Worm (Caenorhabditis elegans) whole organism, late embryonic: ENCODE results near the gene Y45G5AM.5.

Experiments used
- C08G9.2 ChIP-seq: sonication (generic microtip); optimal IDR thresholded peaks from 2 replicates; lab custom pipeline; 2016; ENCODE audit warnings: mild to moderate bottlenecking, missing genetic modification characterization, moderate library complexity, missing compliant biosample characterization
- C38D4.7 ChIP-seq: fragments of 200-800 bp; sonication (Bioruptor generic); optimal IDR thresholded peaks from 2 replicates; lab custom pipeline; 2018; ENCODE audit warnings: mild to moderate bottlenecking, missing genetic modification characterization, moderate library complexity, missing compliant biosample characterization
- K09A11.1 ChIP-seq: sonication (generic microtip); optimal IDR thresholded peaks from 2 replicates; lab custom pipeline; 2017; ENCODE audit warnings: antibody characterized with exemption, mild to moderate bottlenecking, missing genetic modification characterization, missing compliant biosample characterization; ENCODE audit not compliant: insufficient read depth
- ahr-1 ChIP-seq: sonication (generic microtip); optimal IDR thresholded peaks from 2 replicates; lab custom pipeline; 2016; ENCODE audit warnings: missing genetic modification characterization, missing compliant biosample characterization
- ceh-14 ChIP-seq: sonication (generic microtip); optimal IDR thresholded peaks from 2 replicates; lab custom pipeline; 2016; ENCODE audit warnings: missing genotype, missing genetic modification characterization, missing compliant biosample characterization
- ceh-18 ChIP-seq: sonication (generic microtip); optimal IDR thresholded peaks from 2 replicates; lab custom pipeline; 2016; ENCODE audit warnings: missing genetic modification characterization, missing compliant biosample characterization
- ceh-19 ChIP-seq: fragments of 200-800 bp; sonication (Bioruptor generic); optimal IDR thresholded peaks from 2 replicates; lab custom pipeline; 2018; ENCODE audit warnings: mild to moderate bottlenecking, missing genetic modification characterization, missing compliant biosample characterization
- ceh-2 ChIP-seq: sonication (generic microtip); optimal IDR thresholded peaks from 2 replicates; lab custom pipeline; 2016; ENCODE audit warnings: missing genotype, missing genetic modification characterization, missing compliant biosample characterization
- ceh-24 ChIP-seq: sonication (generic microtip); optimal IDR thresholded peaks from 2 replicates; lab custom pipeline; 2016; ENCODE audit warnings: mild to moderate bottlenecking, missing genetic modification characterization, missing compliant biosample characterization
- ceh-30 ChIP-seq: fragments of 150-350 bp; optimal IDR thresholded peaks from 2 replicates; lab custom pipeline; 2014; ENCODE audit warnings: missing biosample characterization, missing genetic modification characterization
- ceh-31 ChIP-seq: sonication (generic microtip); optimal IDR thresholded peaks from 2 replicates; lab custom pipeline; 2016; ENCODE audit warnings: missing genetic modification characterization, missing compliant biosample characterization
- ceh-34 ChIP-seq: sonication (generic microtip); optimal IDR thresholded peaks from 2 replicates; lab custom pipeline; 2016; ENCODE audit warnings: mild to moderate bottlenecking, missing genetic modification characterization, missing compliant biosample characterization
- ceh-45 ChIP-seq: fragments of 200-800 bp; sonication (Bioruptor generic); IDR thresholded peaks from 2 replicates; pipeline ENCODE4 v1.3.6; 2022; ENCODE audit warnings: missing genetic modification reagents, missing genetic modification characterization, missing compliant biosample characterization
- ceh-48 ChIP-seq: sonication (generic microtip); optimal IDR thresholded peaks from 2 replicates; lab custom pipeline; 2016; ENCODE audit warnings: missing genetic modification characterization, inconsistent platforms, missing compliant biosample characterization
- ceh-6 ChIP-seq: fragments of 200-800 bp; sonication (Bioruptor generic); optimal IDR thresholded peaks from 2 replicates; lab custom pipeline; 2018; ENCODE audit warnings: mild to moderate bottlenecking, missing genetic modification characterization, missing compliant biosample characterization
- ceh-9 ChIP-seq: sonication (generic microtip); optimal IDR thresholded peaks from 2 replicates; lab custom pipeline; 2016; ENCODE audit warnings: mild to moderate bottlenecking, missing genetic modification characterization, inconsistent platforms, missing compliant biosample characterization
- che-1 ChIP-seq: sonication (generic microtip); optimal IDR thresholded peaks from 2 replicates; lab custom pipeline; 2016; ENCODE audit warnings: mild to moderate bottlenecking, missing genetic modification characterization, missing compliant biosample characterization
- dmd-4 ChIP-seq: sonication (generic microtip); optimal IDR thresholded peaks from 2 replicates; lab custom pipeline; 2016; ENCODE audit warnings: borderline replicate concordance, missing genetic modification characterization, missing compliant biosample characterization
- dve-1 ChIP-seq: sonication (generic microtip); optimal IDR thresholded peaks from 2 replicates; lab custom pipeline; 2017; ENCODE audit warnings: antibody characterized with exemption, mild to moderate bottlenecking, missing genetic modification characterization, missing compliant biosample characterization
- elt-2 ChIP-seq: sonication (generic microtip); optimal IDR thresholded peaks from 2 replicates; lab custom pipeline; 2016; ENCODE audit warnings: missing genetic modification reagents, missing genetic modification characterization, missing compliant biosample characterization
- ets-4 ChIP-seq: sonication (generic microtip); optimal IDR thresholded peaks from 2 replicates; lab custom pipeline; 2016; ENCODE audit warnings: missing genetic modification characterization, missing compliant biosample characterization
- eyg-1 ChIP-seq: sonication (generic microtip); optimal IDR thresholded peaks from 2 replicates; lab custom pipeline; 2016; ENCODE audit warnings: missing genotype, missing genetic modification characterization, missing compliant biosample characterization
- fkh-6 ChIP-seq: sonication (generic microtip); optimal IDR thresholded peaks from 2 replicates; lab custom pipeline; 2016; ENCODE audit warnings: missing genetic modification characterization, missing compliant biosample characterization
- gmeb-2 ChIP-seq: sonication (generic microtip); optimal IDR thresholded peaks from 2 replicates; lab custom pipeline; 2016; ENCODE audit warnings: missing genetic modification characterization, inconsistent platforms, missing compliant biosample characterization
- hlh-13 ChIP-seq: fragments of 200-800 bp; sonication (Bioruptor generic); optimal IDR thresholded peaks from 2 replicates; lab custom pipeline; 2018; ENCODE audit warnings: mild to moderate bottlenecking, missing genetic modification characterization, missing compliant biosample characterization
- hlh-30 ChIP-seq: sonication (generic microtip); optimal IDR thresholded peaks from 2 replicates; lab custom pipeline; 2017; ENCODE audit warnings: antibody characterized with exemption, missing genetic modification characterization, missing compliant biosample characterization; ENCODE audit not compliant: insufficient read depth
- hlh-6 ChIP-seq: sonication (generic microtip); optimal IDR thresholded peaks from 2 replicates; lab custom pipeline; 2016; ENCODE audit warnings: missing genotype, missing genetic modification characterization, missing compliant biosample characterization
- lim-6 ChIP-seq: sonication (generic microtip); optimal IDR thresholded peaks from 2 replicates; lab custom pipeline; 2016; ENCODE audit warnings: missing genetic modification characterization, missing compliant biosample characterization
- lin-11 ChIP-seq: fragments of 200-800 bp; sonication (Bioruptor generic); optimal IDR thresholded peaks from 2 replicates; lab custom pipeline; 2018; ENCODE audit warnings: mild to moderate bottlenecking, missing genetic modification characterization, missing compliant biosample characterization
- madf-2 ChIP-seq: sonication (generic microtip); optimal IDR thresholded peaks from 2 replicates; lab custom pipeline; 2017; ENCODE audit warnings: missing genetic modification characterization, missing compliant biosample characterization
- mec-3 ChIP-seq: sonication (generic microtip); optimal IDR thresholded peaks from 2 replicates; lab custom pipeline; 2016; ENCODE audit warnings: borderline replicate concordance, missing genetic modification characterization, missing compliant biosample characterization
- nhr-11 ChIP-seq: fragments of 150-350 bp; optimal IDR thresholded peaks from 2 replicates; lab custom pipeline; 2014; ENCODE audit warnings: missing biosample characterization, missing genetic modification characterization
- pag-3 ChIP-seq: sonication (generic microtip); optimal IDR thresholded peaks from 2 replicates; lab custom pipeline; 2016; ENCODE audit warnings: missing compliant biosample characterization, missing genetic modification characterization, borderline replicate concordance
- pat-9 ChIP-seq: fragments of 200-800 bp; sonication (Bioruptor generic); optimal IDR thresholded peaks from 2 replicates; lab custom pipeline; 2018; ENCODE audit warnings: mild to moderate bottlenecking, missing genetic modification characterization, moderate library complexity, missing compliant biosample characterization
- pha-4 ChIP-seq: fragments of 150-350 bp; optimal IDR thresholded peaks from 2 replicates; lab custom pipeline; 2018; ENCODE audit warnings: missing biosample characterization, missing genetic modification reagents, missing genetic modification characterization
- pros-1 ChIP-seq: fragments of 150-350 bp; optimal IDR thresholded peaks from 2 replicates; lab custom pipeline; 2014; ENCODE audit warnings: missing biosample characterization, missing genetic modification reagents, missing genetic modification characterization
- ref-2 ChIP-seq: sonication (generic microtip); optimal IDR thresholded peaks from 2 replicates; lab custom pipeline; 2016; ENCODE audit warnings: missing genetic modification characterization, missing compliant biosample characterization
- sdc-2 ChIP-seq: sonication (generic microtip); optimal IDR thresholded peaks from 2 replicates; lab custom pipeline; 2016; ENCODE audit warnings: missing genotype, missing genetic modification characterization, missing compliant biosample characterization
- sox-2 ChIP-seq: fragments of 200-800 bp; sonication (Bioruptor generic); IDR thresholded peaks from 2 replicates; pipeline ENCODE4 v1.3.6; 2022; ENCODE audit warnings: missing genetic modification reagents, missing genetic modification characterization, missing compliant biosample characterization
- sox-4 ChIP-seq: sonication (generic microtip); optimal IDR thresholded peaks from 2 replicates; lab custom pipeline; 2017; ENCODE audit warnings: mild to moderate bottlenecking, missing genetic modification characterization, inconsistent platforms, missing compliant biosample characterization
- tbx-2 ChIP-seq: sonication (generic microtip); optimal IDR thresholded peaks from 2 replicates; lab custom pipeline; 2016; ENCODE audit warnings: missing genetic modification characterization, missing compliant biosample characterization
- ttx-3 ChIP-seq: sonication (generic microtip); optimal IDR thresholded peaks from 2 replicates; lab custom pipeline; 2016; ENCODE audit warnings: missing genetic modification reagents, missing genetic modification characterization, missing compliant biosample characterization
- unc-3 ChIP-seq, 2 experiments: fragments of 200-800 bp in 1 of 2; sonication (Bioruptor generic) in 1 of 2; sonication (generic microtip) in 1 of 2; conservative IDR thresholded peaks in 1 of 2; optimal IDR thresholded peaks in 1 of 2; 2 replicates each; pipeline versions ENCODE4 v1.3.6 to Lab custom; 2016 to 2022; ENCODE audit warnings: missing compliant biosample characterization in 2 of 2, missing genetic modification characterization in 2 of 2, missing genetic modification reagents in 1 of 2
- unc-42 ChIP-seq: sonication (generic microtip); optimal IDR thresholded peaks from 2 replicates; lab custom pipeline; 2016; ENCODE audit warnings: missing genotype, missing genetic modification characterization, missing compliant biosample characterization

Gene Y45G5AM.5

ce11 chrV:4192688-4193471 is 32.7 kb downstream of the Y45G5AM.5 start (continued):
- no peak for TF ChIP-seq mec-3 (tag; lab: Kevin White, UChicago)
- TF ChIP-seq ceh-30: no peak
- TF ChIP-seq unc-42 (tag; lab: Kevin White, UChicago): peak; percentile 74
- no peak for TF ChIP-seq ahr-1 (tag; lab: Kevin White, UChicago)
- TF ChIP-seq C38D4.7 (GFP tag; lab: Kevin White, UChicago): no peak
- TF ChIP-seq dmd-4 (tag; lab: Kevin White, UChicago): no peak
- TF ChIP-seq pha-4 (tag; lab: Kevin White, UChicago): no peak
- TF ChIP-seq nhr-11 (tag; lab: Kevin White, UChicago): no peak
- peak; percentile 11 for TF ChIP-seq C08G9.2 (tag; lab: Kevin White, UChicago)
- no peak for TF ChIP-seq sdc-2 (tag; lab: Kevin White, UChicago)
- no peak for TF ChIP-seq hlh-6 (tag; lab: Kevin White, UChicago)
- no peak for TF ChIP-seq hlh-13 (GFP tag; lab: Kevin White, UChicago)
- no peak for TF ChIP-seq ceh-24 (tag; lab: Kevin White, UChicago)
- TF ChIP-seq pros-1 (tag; lab: Kevin White, UChicago): no peak
- peak; percentile 10 for TF ChIP-seq ceh-34 (tag; lab: Kevin White, UChicago)
- peak; percentile 21; the same call in 1 of the 2 replicates for TF ChIP-seq sox-2 (GFP tag; lab: Robert Waterston, UW)
- no peak for TF ChIP-seq gmeb-2 (tag; lab: Kevin White, UChicago)

DNA sequence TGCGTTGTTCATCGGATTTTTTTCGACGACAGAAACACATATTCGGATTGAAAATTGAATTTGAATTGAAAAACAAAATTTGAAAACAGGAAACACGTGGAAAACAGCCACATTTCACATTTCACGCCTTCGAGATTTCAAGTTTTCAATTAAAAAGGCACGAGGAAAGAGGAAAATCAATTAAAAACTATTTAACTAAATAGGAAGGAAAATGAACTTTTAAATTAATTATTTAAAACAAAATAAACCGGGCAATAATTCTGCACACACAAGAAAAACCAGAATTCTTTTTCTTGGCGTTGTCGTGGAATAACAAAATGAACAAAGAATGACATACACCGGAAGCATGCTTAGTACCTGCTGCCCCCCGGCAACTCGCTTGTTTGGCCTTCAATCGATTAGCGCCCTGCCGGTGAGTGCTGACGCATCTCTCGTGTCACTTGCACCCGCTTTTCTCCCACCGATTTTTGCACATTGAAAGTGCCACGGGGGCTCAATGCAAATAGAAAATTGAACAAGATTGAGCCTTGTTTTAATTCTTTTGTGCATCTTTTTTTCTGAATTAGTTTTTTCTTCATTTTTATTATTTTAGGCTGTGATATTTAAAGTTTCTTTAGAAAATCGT is 34.5 kb downstream of the Y45G5AM.5 start, which contains the start of gene Y45G5AM.9:
Gene Y45G5AM.9, minus strand, starts transcription at position 51 of the 625 bp plus-strand sequence.
- no peak for TF ChIP-seq ceh-9 (tag; lab: Kevin White, UChicago)
- 0 out of 2 replicates have a peak, but pooled peaks have one; percentile 25 for TF ChIP-seq unc-3 (GFP tag; conservative IDR thresholded peaks at IDR 0.05; lab: Robert Waterston, UW)
- TF ChIP-seq unc-3 (tag; optimal IDR thresholded peaks at IDR 0.05; lab: Kevin White, UChicago): peak; percentile 4
- no peak for TF ChIP-seq pros-1 (tag; lab: Kevin White, UChicago)
- peak; percentile 82 for TF ChIP-seq ref-2 (tag; lab: Kevin White, UChicago)
- TF ChIP-seq ceh-18 (tag; lab: Kevin White, UChicago): peak; percentile 63
- TF ChIP-seq pag-3 (tag; lab: Kevin White, UChicago): no peak
- TF ChIP-seq ceh-30: no peak
- peak; percentile 39 for TF ChIP-seq pat-9 (tag; lab: Kevin White, UChicago)
- TF ChIP-seq hlh-30: peak; percentile 54
- peak; percentile 28 for TF ChIP-seq C38D4.7 (GFP tag; lab: Kevin White, UChicago)
- TF ChIP-seq madf-2 (tag; lab: Kevin White, UChicago): peak; percentile 2
- no peak for TF ChIP-seq fkh-6 (tag; lab: Kevin White, UChicago)
- TF ChIP-seq che-1 (tag; lab: Kevin White, UChicago): peak; percentile 18
- peak; percentile 81 for TF ChIP-seq tbx-2 (tag; lab: Kevin White, UChicago)
- no peak for TF ChIP-seq hlh-6 (tag; lab: Kevin White, UChicago)
- peak; percentile 63 for TF ChIP-seq ceh-34 (tag; lab: Kevin White, UChicago)
- TF ChIP-seq K09A11.1 (tag; lab: Kevin White, UChicago): peak; percentile 25
- peak; percentile 30 for TF ChIP-seq ceh-6
- TF ChIP-seq dve-1 (tag; lab: Kevin White, UChicago): peak; percentile 61
- peak; percentile 66 for TF ChIP-seq unc-42 (tag; lab: Kevin White, UChicago)
- TF ChIP-seq elt-2 (tag; lab: Kevin White, UChicago): peak; percentile 83
- peak; percentile 82 for TF ChIP-seq ceh-31 (tag; lab: Kevin White, UChicago)
- peak; percentile 39 for TF ChIP-seq ets-4 (tag; lab: Kevin White, UChicago)
- no peak for TF ChIP-seq lin-11 (tag; lab: Kevin White, UChicago)
- TF ChIP-seq sox-4 (tag; lab: Kevin White, UChicago): peak; percentile 38
- TF ChIP-seq sox-2 (GFP tag; lab: Robert Waterston, UW): 0 out of 2 replicates have a peak, but pooled peaks have one; percentile 32
- peak; percentile 72 for TF ChIP-seq ceh-14 (tag; lab: Kevin White, UChicago)
- TF ChIP-seq ceh-48: peak; percentile 83
- TF ChIP-seq C08G9.2 (tag; lab: Kevin White, UChicago): peak; percentile 2
- no peak for TF ChIP-seq hlh-13 (GFP tag; lab: Kevin White, UChicago)
- no peak for TF ChIP-seq nhr-11 (tag; lab: Kevin White, UChicago)
- TF ChIP-seq lim-6 (tag; lab: Kevin White, UChicago): no peak
- peak; percentile 59 for TF ChIP-seq ceh-2 (tag; lab: Kevin White, UChicago)
- peak; percentile 42 for TF ChIP-seq eyg-1 (tag; lab: Kevin White, UChicago)
- TF ChIP-seq dmd-4 (tag; lab: Kevin White, UChicago): no peak
- peak; percentile 59 for TF ChIP-seq ceh-19 (GFP tag; lab: Kevin White, UChicago)
- no peak for TF ChIP-seq ceh-45 (GFP tag; lab: Robert Waterston, UW)
- TF ChIP-seq sdc-2 (tag; lab: Kevin White, UChicago): peak; percentile 25
- peak; percentile 40 for TF ChIP-seq ttx-3 (tag; lab: Kevin White, UChicago)
